Fruit fly (Drosophila melanogaster) whole organism, embryonic: ENCODE results near the gene MTF-1.

Experiments
- Abd-B ChIP-seq: fragments of 200-800 bp; sonication (Bioruptor generic); optimal IDR thresholded peaks from 2 replicates; lab custom pipeline; 2018; ENCODE audit warnings: missing biosample characterization, mild to moderate bottlenecking, missing genetic modification characterization, moderate library complexity
- Ada2b ChIP-seq: fragments of 200-800 bp; sonication (Bioruptor generic); IDR thresholded peaks from 2 replicates; pipeline ENCODE4 v1.3.6; 2022; ENCODE audit warnings: missing biosample characterization, missing genetic modification characterization
- BEAF-32 ChIP-seq: fragments of 200-800 bp; sonication (Bioruptor generic); optimal IDR thresholded peaks from 3 replicates; lab custom pipeline; 2017; ENCODE audit warnings: missing biosample characterization, missing genetic modification characterization, mild to moderate bottlenecking, moderate library complexity, missing genetic modification reagents
- C15 ChIP-seq: fragments of 200-800 bp; sonication (Bioruptor generic); IDR thresholded peaks from 3 replicates; pipeline ENCODE4 v1.3.6; 2022; ENCODE audit warnings: missing biosample characterization, missing genetic modification characterization
- CG10147 ChIP-seq: fragments of 200-800 bp; sonication (Bioruptor generic); optimal IDR thresholded peaks from 2 replicates; lab custom pipeline; 2019; ENCODE audit warnings: missing biosample characterization, mild to moderate bottlenecking, missing genetic modification characterization, moderate library complexity
- CG10321 ChIP-seq: fragments of 200-800 bp; sonication (Bioruptor generic); IDR thresholded peaks from 2 replicates; pipeline ENCODE4 v1.3.6; 2022; ENCODE audit warnings: missing biosample characterization, missing genetic modification characterization
- CG12299 ChIP-seq: fragments of 200-800 bp; sonication (Bioruptor generic); optimal IDR thresholded peaks from 2 replicates; lab custom pipeline; 2018; ENCODE audit warnings: missing biosample characterization, mild to moderate bottlenecking, missing genetic modification characterization
- CG13424 ChIP-seq: fragments of 200-800 bp; sonication (Bioruptor generic); optimal IDR thresholded peaks from 2 replicates; lab custom pipeline; 2019; ENCODE audit warnings: missing biosample characterization, mild to moderate bottlenecking, missing genetic modification characterization, moderate library complexity
- CG14050 ChIP-seq: fragments of 200-800 bp; sonication (Bioruptor generic); IDR thresholded peaks from 3 replicates; pipeline ENCODE4 v1.3.6; 2022; ENCODE audit warnings: missing biosample characterization, missing genetic modification characterization
- CG16863 ChIP-seq: fragments of 200-800 bp; sonication (Bioruptor generic); optimal IDR thresholded peaks from 3 replicates; lab custom pipeline; 2016; ENCODE audit warnings: missing biosample characterization, missing genetic modification characterization
- CG33557 ChIP-seq: fragments of 200-800 bp; sonication (Bioruptor generic); optimal IDR thresholded peaks from 2 replicates; lab custom pipeline; 2019; ENCODE audit warnings: missing biosample characterization, mild to moderate bottlenecking, missing genetic modification characterization, moderate library complexity
- CG3838 ChIP-seq: fragments of 200-800 bp; sonication (Bioruptor generic); optimal IDR thresholded peaks from 3 replicates; lab custom pipeline; 2016; ENCODE audit warnings: missing biosample characterization, missing genetic modification characterization
- CG4360 ChIP-seq: fragments of 200-800 bp; sonication (Bioruptor generic); IDR thresholded peaks from 2 replicates; pipeline ENCODE4 v1.3.6; 2022; ENCODE audit warnings: missing biosample characterization, missing genetic modification characterization
- CG4424 ChIP-seq: fragments of 200-800 bp; sonication (Bioruptor generic); optimal IDR thresholded peaks from 3 replicates; lab custom pipeline; 2016; ENCODE audit warnings: missing biosample characterization, missing genetic modification characterization
- CG6683 ChIP-seq: fragments of 200-800 bp; sonication (Bioruptor generic); optimal IDR thresholded peaks from 2 replicates; lab custom pipeline; 2017; ENCODE audit warnings: missing biosample characterization, mild to moderate bottlenecking, missing genetic modification characterization, missing genetic modification reagents
- CG6813 ChIP-seq: fragments of 200-800 bp; sonication (Bioruptor generic); optimal IDR thresholded peaks from 2 replicates; lab custom pipeline; 2017; ENCODE audit warnings: missing biosample characterization, missing genetic modification characterization, mild to moderate bottlenecking, moderate library complexity, missing genetic modification reagents
- CG9932 ChIP-seq: fragments of 200-800 bp; sonication (Bioruptor generic); IDR thresholded peaks from 2 replicates; pipeline ENCODE4 v1.3.6; 2022; ENCODE audit warnings: missing biosample characterization, missing genetic modification characterization
- CoRest ChIP-seq: fragments of 200-800 bp; sonication (Bioruptor generic); optimal IDR thresholded peaks from 3 replicates; lab custom pipeline; 2018; ENCODE audit warnings: missing biosample characterization, mild to moderate bottlenecking, missing genetic modification characterization, moderate library complexity
- Dip2 ChIP-seq: fragments of 200-800 bp; sonication (Bioruptor generic); IDR thresholded peaks from 2 replicates; pipeline ENCODE4 v1.3.6; 2022; ENCODE audit warnings: missing biosample characterization, missing genetic modification characterization
- Fer1 ChIP-seq: fragments of 200-800 bp; sonication (Bioruptor generic); optimal IDR thresholded peaks from 2 replicates; lab custom pipeline; 2017; ENCODE audit warnings: missing biosample characterization, mild to moderate bottlenecking, missing genetic modification characterization
- HHEX ChIP-seq: fragments of 200-800 bp; sonication (Bioruptor generic); optimal IDR thresholded peaks from 3 replicates; lab custom pipeline; 2017; ENCODE audit warnings: missing biosample characterization, mild to moderate bottlenecking, missing genetic modification characterization, missing genetic modification reagents
- Hey ChIP-seq: fragments of 200-800 bp; sonication (Bioruptor generic); optimal IDR thresholded peaks from 3 replicates; lab custom pipeline; 2018; ENCODE audit warnings: missing biosample characterization, mild to moderate bottlenecking, missing genetic modification characterization
- Kr ChIP-seq: fragments of 200-800 bp; sonication (Bioruptor generic); optimal IDR thresholded peaks from 2 replicates; lab custom pipeline; 2017; ENCODE audit warnings: missing biosample characterization, mild to moderate bottlenecking, missing genetic modification characterization
- Myb ChIP-seq: fragments of 200-800 bp; sonication (Bioruptor generic); optimal IDR thresholded peaks from 2 replicates; lab custom pipeline; 2016; ENCODE audit warnings: missing biosample characterization, missing genetic modification characterization
- NK7.1 ChIP-seq: fragments of 200-800 bp; sonication (Bioruptor generic); optimal IDR thresholded peaks from 3 replicates; lab custom pipeline; 2016; ENCODE audit warnings: missing biosample characterization, missing genetic modification characterization
- Nf-YC ChIP-seq: fragments of 200-800 bp; optimal IDR thresholded peaks from 3 replicates; lab custom pipeline; 2019; ENCODE audit warnings: missing biosample characterization, mild to moderate bottlenecking, missing genetic modification characterization, moderate library complexity
- NfI ChIP-seq: fragments of 200-800 bp; sonication (Bioruptor generic); optimal IDR thresholded peaks from 3 replicates; lab custom pipeline; 2018; ENCODE audit warnings: missing biosample characterization, mild to moderate bottlenecking, missing genetic modification characterization, moderate library complexity
- Sin3A ChIP-seq: fragments of >200 bp; optimal IDR thresholded peaks from 2 replicates; lab custom pipeline; 2018
- Stat92E ChIP-seq, 3 experiments: fragments of >200 bp in 2 of 3; fragments of 200-800 bp in 1 of 3; sonication (Bioruptor generic) in 1 of 3; optimal IDR thresholded peaks; 2 replicates each; lab custom pipeline; 2017 to 2019; ENCODE audit warnings: missing biosample characterization in 3 of 3, missing genetic modification characterization in 3 of 3, mild to moderate bottlenecking in 1 of 3, moderate library complexity in 1 of 3
- Xbp1 ChIP-seq: fragments of 200-800 bp; sonication (Bioruptor generic); optimal IDR thresholded peaks from 3 replicates; lab custom pipeline; 2016; ENCODE audit warnings: missing biosample characterization, mild to moderate bottlenecking, missing genetic modification characterization
- abd-A ChIP-seq: fragments of 200-800 bp; sonication (Bioruptor generic); optimal IDR thresholded peaks from 3 replicates; lab custom pipeline; 2019; ENCODE audit warnings: missing biosample characterization, mild to moderate bottlenecking, missing genetic modification characterization, moderate library complexity
- cwo ChIP-seq: fragments of 200-800 bp; sonication (Bioruptor generic); optimal IDR thresholded peaks from 3 replicates; lab custom pipeline; 2017; ENCODE audit warnings: missing biosample characterization, missing genetic modification characterization, mild to moderate bottlenecking, moderate library complexity, missing genetic modification reagents
- da ChIP-seq: fragments of 200-800 bp; sonication (Bioruptor generic); optimal IDR thresholded peaks from 2 replicates; lab custom pipeline; 2016; ENCODE audit warnings: missing biosample characterization, missing genetic modification characterization
- fd102C ChIP-seq: fragments of 200-800 bp; sonication (Bioruptor generic); optimal IDR thresholded peaks from 2 replicates; lab custom pipeline; 2018; ENCODE audit warnings: missing biosample characterization, mild to moderate bottlenecking, missing genetic modification characterization, moderate library complexity
- gcm2 ChIP-seq: fragments of 200-800 bp; sonication (Bioruptor generic); optimal IDR thresholded peaks from 2 replicates; lab custom pipeline; 2016; ENCODE audit warnings: missing biosample characterization, missing genetic modification characterization
- hb ChIP-seq: fragments of 200-800 bp; sonication (Bioruptor generic); IDR thresholded peaks from 3 replicates; pipeline ENCODE4 v1.3.6; 2022; ENCODE audit warnings: missing biosample characterization, missing genetic modification characterization; ENCODE audit not compliant: partially characterized antibody
- hbn ChIP-seq: fragments of 200-800 bp; sonication (Bioruptor generic); IDR thresholded peaks from 2 replicates; pipeline ENCODE4 v1.3.6; 2022; ENCODE audit warnings: missing biosample characterization, missing genetic modification characterization; ENCODE audit not compliant: partially characterized antibody
- hth ChIP-seq: fragments of >200 bp; optimal IDR thresholded peaks from 2 replicates; lab custom pipeline; 2017; ENCODE audit warnings: inconsistent platforms
- lab ChIP-seq: fragments of 200-800 bp; sonication (Bioruptor generic); optimal IDR thresholded peaks from 3 replicates; lab custom pipeline; 2017; ENCODE audit warnings: missing biosample characterization, missing genetic modification characterization, mild to moderate bottlenecking, moderate library complexity, missing genetic modification reagents
- lov ChIP-seq, 2 experiments: fragments of 200-800 bp in 1 of 2; fragments of >200 bp in 1 of 2; sonication (Bioruptor generic) in 1 of 2; IDR thresholded peaks in 1 of 2; optimal IDR thresholded peaks in 1 of 2; 2 replicates in 1 of 2; 3 replicates in 1 of 2; pipeline versions ENCODE4 v1.3.6 to Lab custom; 2017 to 2022; ENCODE audit warnings: missing biosample characterization in 1 of 2, missing genetic modification characterization in 1 of 2
- nom ChIP-seq: fragments of 200-800 bp; sonication (Bioruptor generic); optimal IDR thresholded peaks from 2 replicates; lab custom pipeline; 2017; ENCODE audit warnings: missing biosample characterization, missing genetic modification characterization, mild to moderate bottlenecking, moderate library complexity, missing genetic modification reagents
- org-1 ChIP-seq: fragments of 200-800 bp; sonication (Bioruptor generic); optimal IDR thresholded peaks from 2 replicates; lab custom pipeline; 2017; ENCODE audit warnings: missing biosample characterization, missing genetic modification characterization
- pzg ChIP-seq: fragments of 200-800 bp; sonication (Bioruptor generic); optimal IDR thresholded peaks from 3 replicates; lab custom pipeline; 2018; ENCODE audit warnings: missing biosample characterization, mild to moderate bottlenecking, missing genetic modification characterization, moderate library complexity
- rib ChIP-seq: fragments of 200-800 bp; sonication (Bioruptor generic); IDR thresholded peaks from 2 replicates; pipeline ENCODE4 v1.3.6; 2022; ENCODE audit warnings: missing biosample characterization, missing genetic modification characterization
- salm ChIP-seq: fragments of 200-800 bp; sonication (Bioruptor generic); optimal IDR thresholded peaks from 2 replicates; lab custom pipeline; 2018; ENCODE audit warnings: missing biosample characterization, mild to moderate bottlenecking, missing genetic modification characterization
- stwl ChIP-seq: fragments of 200-800 bp; sonication (Bioruptor generic); optimal IDR thresholded peaks from 3 replicates; lab custom pipeline; 2018; ENCODE audit warnings: missing biosample characterization, mild to moderate bottlenecking, missing genetic modification characterization, moderate library complexity
- trh ChIP-seq: fragments of 200-800 bp; sonication (Bioruptor generic); optimal IDR thresholded peaks from 2 replicates; lab custom pipeline; 2016; ENCODE audit warnings: missing biosample characterization, missing genetic modification characterization
- zen2 ChIP-seq: fragments of 200-800 bp; sonication (Bioruptor generic); IDR thresholded peaks from 3 replicates; pipeline ENCODE4 v1.3.6; 2022; ENCODE audit warnings: missing biosample characterization, missing genetic modification characterization; ENCODE audit not compliant: partially characterized antibody

Gene MTF-1

DNA sequence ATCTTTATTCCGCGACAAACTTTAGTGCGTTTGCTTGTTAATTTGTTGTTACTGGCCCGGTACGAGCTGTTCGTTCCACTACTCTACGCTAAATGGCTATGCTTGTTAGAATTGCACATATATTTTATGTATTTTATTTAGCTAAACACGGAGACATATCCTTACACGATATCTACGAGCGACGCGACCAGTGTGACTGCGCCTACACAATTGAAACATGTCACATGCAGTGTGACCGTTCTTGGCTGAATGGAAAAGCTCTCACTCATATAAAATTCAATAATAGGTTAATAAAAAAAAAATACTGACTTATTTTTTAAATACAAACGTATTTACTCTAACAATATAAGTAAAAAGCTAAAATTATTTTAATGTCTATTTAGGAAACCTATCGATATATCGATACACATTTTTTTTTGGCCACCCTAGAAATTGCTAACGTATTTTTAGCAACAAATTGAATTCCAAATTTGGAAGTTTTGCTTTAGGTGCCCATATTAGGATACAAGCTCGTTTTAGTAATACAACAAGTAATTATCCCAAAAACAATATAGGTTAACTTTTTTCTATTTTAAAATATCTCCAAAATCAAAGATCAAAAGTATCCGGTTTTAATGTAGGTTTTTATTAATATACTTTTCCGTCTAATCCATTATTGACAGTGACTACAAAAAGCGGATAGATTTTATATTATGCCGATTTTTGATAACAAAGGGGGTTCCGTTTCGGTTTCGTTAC is 30.9 kb upstream of the MTF-1 start, which contains the start of gene CG4080 (continued):
- TF ChIP-seq CG12299 (tag; lab: Kevin White, UChicago) (peak; percentile 10), Abd-B (GFP tag; lab: Kevin White, UChicago) (peak; percentile 15), CG16863 (GFP tag; lab: Kevin White, UChicago) (no peak), CG4360 (GFP tag; lab: Robert Waterston, UW) (no peak), salm (no peak), hb (GFP tag; lab: Robert Waterston, UW) (peak; percentile 24; the same call in 1 of the 3 replicates), hth (lab: Kevin White, UChicago) (no peak), BEAF-32 (GFP tag; lab: Kevin White, UChicago) (peak; percentile 86), rib (no peak), CG9932 (GFP tag; lab: Robert Waterston, UW) (no peak; the same call in 1 of the 2 replicates), Dip2 (GFP tag; lab: Robert Waterston, UW) (no peak), Myb (GFP tag; lab: Kevin White, UChicago) (peak; percentile 63), CG4424 (peak; percentile 8), Nf-YC (peak; percentile 44), CG33557 (peak; percentile 34), fd102C (GFP tag; lab: Kevin White, UChicago) (no peak), zen2 (GFP tag; lab: Robert Waterston, UW) (no peak; the same call in 2 of the 3 replicates), CG13424 (tag; lab: Kevin White, UChicago) (peak; percentile 17), Hey (tag; lab: Kevin White, UChicago) (no peak), gcm2 (GFP tag; lab: Kevin White, UChicago) (no peak), cwo (GFP tag; lab: Kevin White, UChicago) (no peak), Kr (GFP tag; lab: Kevin White, UChicago) (no peak), CG6683 (no peak), nom (no peak), lov (optimal IDR thresholded peaks at IDR 0.05; lab: Kevin White, UChicago) (no peak), lov (GFP tag; IDR thresholded peaks at IDR 0.05; lab: Robert Waterston, UW) (no peak), CG14050 (GFP tag; lab: Robert Waterston, UW) (no peak), CG10321 (GFP tag; lab: Robert Waterston, UW) (no peak), CG6813 (GFP tag; lab: Kevin White, UChicago) (no peak), abd-A (peak; percentile 3), CG3838 (peak; percentile 15), hbn (peak; percentile 75), trh (GFP tag; lab: Kevin White, UChicago) (no peak), Ada2b (GFP tag; lab: Robert Waterston, UW) (no peak), NK7.1 (no peak), Sin3A (lab: Kevin White, UChicago) (no peak), org-1 (no peak), NfI (GFP tag; lab: Kevin White, UChicago) (peak; percentile 23), da (GFP tag; lab: Kevin White, UChicago) (no peak), lab (peak; percentile 55), CoRest (tag; lab: Kevin White, UChicago) (peak; percentile 55), stwl (tag; lab: Kevin White, UChicago) (peak; percentile 86), CG10147 (GFP tag; lab: Kevin White, UChicago) (peak; percentile 24), C15 (GFP tag; lab: Robert Waterston, UW) (no peak), pzg (GFP tag; lab: Kevin White, UChicago) (peak; percentile 81), Stat92E (GFP tag; optimal IDR thresholded peaks at IDR 0.05; lab: Kevin White, UChicago) (peak in 1 of 3 experiments; percentile 17), Fer1 (GFP tag; lab: Kevin White, UChicago) (peak; percentile 19), Xbp1 (GFP tag; lab: Kevin White, UChicago) (peak; percentile 19), HHEX (GFP tag; lab: Kevin White, UChicago) (no peak)
